Worm (Caenorhabditis elegans) whole organism, L2 larva: Measurements from ENCODE around the gene F32D8.8.

Source experiments
- C34F6.9 ChIP-seq: fragments of 150-350 bp; optimal IDR thresholded peaks from 2 replicates; lab custom pipeline; 2014; ENCODE audit warnings: missing biosample characterization, missing genetic modification characterization
- F13H6.1 ChIP-seq: sonication (generic microtip); optimal IDR thresholded peaks from 2 replicates; lab custom pipeline; 2016; ENCODE audit warnings: missing genetic modification characterization, missing compliant biosample characterization
- Y55F3AM.14 ChIP-seq: fragments of 200-800 bp; sonication (Bioruptor generic); optimal IDR thresholded peaks from 2 replicates; lab custom pipeline; 2018; ENCODE audit warnings: mild to moderate bottlenecking, missing genetic modification characterization, missing compliant biosample characterization
- ZK546.5 ChIP-seq: sonication (generic microtip); optimal IDR thresholded peaks from 2 replicates; lab custom pipeline; 2017; ENCODE audit warnings: missing biosample characterization, missing genetic modification characterization
- alr-1 ChIP-seq: fragments of 150-350 bp; optimal IDR thresholded peaks from 2 replicates; lab custom pipeline; 2014; ENCODE audit warnings: missing biosample characterization, missing genetic modification characterization
- aly-2 ChIP-seq: fragments of 150-350 bp; optimal IDR thresholded peaks from 2 replicates; lab custom pipeline; 2014; ENCODE audit warnings: missing biosample characterization, missing genetic modification characterization
- ama-1 ChIP-seq: fragments of 150-350 bp; optimal IDR thresholded peaks from 2 replicates; lab custom pipeline; 2018; ENCODE audit warnings: inconsistent platforms
- blmp-1 ChIP-seq: sonication (generic microtip); optimal IDR thresholded peaks from 2 replicates; lab custom pipeline; 2017; ENCODE audit warnings: missing genetic modification characterization, mild to moderate bottlenecking, missing compliant biosample characterization, antibody characterized with exemption, moderate library complexity; ENCODE audit not compliant: insufficient read depth
- ceh-16 ChIP-seq: fragments of 150-350 bp; optimal IDR thresholded peaks from 2 replicates; lab custom pipeline; 2014; ENCODE audit warnings: missing biosample characterization, missing genetic modification characterization
- ceh-82 ChIP-seq: fragments of 150-350 bp; optimal IDR thresholded peaks from 2 replicates; lab custom pipeline; 2014; ENCODE audit warnings: missing biosample characterization, missing genetic modification characterization
- crh-2 ChIP-seq: sonication (generic microtip); optimal IDR thresholded peaks from 2 replicates; lab custom pipeline; 2017; ENCODE audit warnings: missing biosample characterization, missing genetic modification characterization
- dmd-4 ChIP-seq: sonication (generic microtip); optimal IDR thresholded peaks from 2 replicates; lab custom pipeline; 2017; ENCODE audit warnings: missing biosample characterization, missing genetic modification characterization
- egl-27 ChIP-seq: sonication (generic microtip); optimal IDR thresholded peaks from 3 replicates; lab custom pipeline; 2017; ENCODE audit warnings: missing biosample characterization, missing genetic modification reagents, missing genetic modification characterization
- elt-1 ChIP-seq: fragments of 150-350 bp; optimal IDR thresholded peaks from 2 replicates; lab custom pipeline; 2014; ENCODE audit warnings: missing biosample characterization, missing genetic modification characterization
- elt-3 ChIP-seq: sonication (generic microtip); optimal IDR thresholded peaks from 2 replicates; lab custom pipeline; 2017; ENCODE audit warnings: missing biosample characterization, missing genetic modification characterization
- fos-1 ChIP-seq: fragments of 150-350 bp; optimal IDR thresholded peaks from 2 replicates; lab custom pipeline; 2014; ENCODE audit warnings: missing biosample characterization, missing genetic modification characterization
- gmeb-1 ChIP-seq: fragments of 150-350 bp; optimal IDR thresholded peaks from 2 replicates; lab custom pipeline; 2014; ENCODE audit warnings: missing biosample characterization, missing genetic modification characterization
- lin-13 ChIP-seq: fragments of 150-350 bp; optimal IDR thresholded peaks from 2 replicates; lab custom pipeline; 2014; ENCODE audit warnings: missing biosample characterization, missing genetic modification reagents, missing genetic modification characterization
- lin-39 ChIP-seq: fragments of 150-350 bp; optimal IDR thresholded peaks from 2 replicates; lab custom pipeline; 2014; ENCODE audit warnings: missing biosample characterization, missing genetic modification reagents, missing genetic modification characterization
- lsy-2 ChIP-seq, 2 experiments: fragments of 150-350 bp in 1 of 2; sonication (generic microtip) in 1 of 2; optimal IDR thresholded peaks; 2 replicates each; lab custom pipeline; 2014 to 2017; ENCODE audit warnings: missing biosample characterization in 2 of 2, missing genetic modification characterization in 2 of 2
- mab-5 ChIP-seq: fragments of 150-350 bp; optimal IDR thresholded peaks from 2 replicates; lab custom pipeline; 2014; ENCODE audit warnings: missing biosample characterization, missing genetic modification characterization
- mbf-1 ChIP-seq: sonication (generic microtip); optimal IDR thresholded peaks from 2 replicates; lab custom pipeline; 2017; ENCODE audit warnings: missing biosample characterization, missing genetic modification characterization
- mdl-1 ChIP-seq, 2 experiments: fragments of 150-350 bp in 1 of 2; sonication (generic microtip) in 1 of 2; optimal IDR thresholded peaks; 2 replicates each; lab custom pipeline; 2017; ENCODE audit warnings: missing biosample characterization in 2 of 2, missing genetic modification characterization in 2 of 2
- nhr-10 ChIP-seq: sonication (generic microtip); optimal IDR thresholded peaks from 2 replicates; lab custom pipeline; 2017; ENCODE audit warnings: missing biosample characterization, missing genetic modification characterization
- nhr-11 ChIP-seq: fragments of 150-350 bp; optimal IDR thresholded peaks from 2 replicates; lab custom pipeline; 2014; ENCODE audit warnings: missing biosample characterization, missing genetic modification characterization
- nhr-129 ChIP-seq: fragments of 150-350 bp; optimal IDR thresholded peaks from 2 replicates; lab custom pipeline; 2014; ENCODE audit warnings: missing biosample characterization, missing genetic modification characterization
- nhr-21 ChIP-seq: fragments of 150-350 bp; optimal IDR thresholded peaks from 2 replicates; lab custom pipeline; 2014; ENCODE audit warnings: missing biosample characterization, missing genetic modification characterization
- nhr-23 ChIP-seq: fragments of 150-350 bp; optimal IDR thresholded peaks from 2 replicates; lab custom pipeline; 2014; ENCODE audit warnings: missing biosample characterization, missing genetic modification reagents, missing genetic modification characterization
- nhr-237 ChIP-seq: fragments of 150-350 bp; optimal IDR thresholded peaks from 2 replicates; lab custom pipeline; 2014; ENCODE audit warnings: missing biosample characterization, missing genetic modification characterization
- nhr-25 ChIP-seq: fragments of 150-350 bp; sonication (generic microtip); optimal IDR thresholded peaks from 3 replicates; lab custom pipeline; 2014; ENCODE audit warnings: missing biosample characterization, missing genetic modification characterization
- nhr-6 ChIP-seq: fragments of 150-350 bp; optimal IDR thresholded peaks from 2 replicates; lab custom pipeline; 2014; ENCODE audit warnings: missing biosample characterization, missing genetic modification characterization
- nhr-77 ChIP-seq: fragments of 150-350 bp; optimal IDR thresholded peaks from 2 replicates; lab custom pipeline; 2014; ENCODE audit warnings: missing biosample characterization, missing genetic modification characterization
- skn-1 ChIP-seq: sonication (generic microtip); optimal IDR thresholded peaks from 2 replicates; lab custom pipeline; 2017; ENCODE audit warnings: missing biosample characterization, missing genetic modification characterization
- sma-3 ChIP-seq: sonication (generic microtip); optimal IDR thresholded peaks from 2 replicates; lab custom pipeline; 2016; ENCODE audit warnings: missing genetic modification reagents, missing genetic modification characterization, missing compliant biosample characterization
- sma-9 ChIP-seq, 2 experiments: fragments of 150-350 bp in 1 of 2; sonication (generic microtip) in 1 of 2; optimal IDR thresholded peaks; 2 replicates each; lab custom pipeline; 2014 to 2016; ENCODE audit warnings: missing genetic modification characterization in 2 of 2, mild to moderate bottlenecking in 1 of 2, missing biosample characterization in 1 of 2, missing compliant biosample characterization in 1 of 2, missing genetic modification reagents in 1 of 2, moderate library complexity in 1 of 2
- snpc-4 ChIP-seq: fragments of 150-350 bp; optimal IDR thresholded peaks from 2 replicates; lab custom pipeline; 2014; ENCODE audit warnings: missing biosample characterization, missing genetic modification characterization
- unc-39 ChIP-seq: fragments of 150-350 bp; optimal IDR thresholded peaks from 2 replicates; lab custom pipeline; 2014; ENCODE audit warnings: missing biosample characterization, missing genetic modification characterization
- unc-55 ChIP-seq: fragments of 150-350 bp; sonication (generic microtip); optimal IDR thresholded peaks from 3 replicates; lab custom pipeline; 2014; ENCODE audit warnings: missing biosample characterization, missing genetic modification reagents, missing genetic modification characterization
- unc-62 ChIP-seq: fragments of 150-350 bp; optimal IDR thresholded peaks from 2 replicates; lab custom pipeline; 2014; ENCODE audit warnings: missing biosample characterization, missing genetic modification reagents, missing genetic modification characterization
- zag-1 ChIP-seq: fragments of 150-350 bp; optimal IDR thresholded peaks from 2 replicates; lab custom pipeline; 2014; ENCODE audit warnings: missing biosample characterization, missing genetic modification characterization
- ztf-1 ChIP-seq: fragments of 200-800 bp; sonication (Bioruptor generic); conservative IDR thresholded peaks from 2 replicates; pipeline ENCODE4 v1.3.6; 2022; ENCODE audit warnings: missing genetic modification characterization, missing compliant biosample characterization
- ztf-4 ChIP-seq: fragments of 150-350 bp; optimal IDR thresholded peaks from 2 replicates; lab custom pipeline; 2014; ENCODE audit warnings: missing biosample characterization, missing genetic modification characterization

Gene F32D8.8

DNA sequence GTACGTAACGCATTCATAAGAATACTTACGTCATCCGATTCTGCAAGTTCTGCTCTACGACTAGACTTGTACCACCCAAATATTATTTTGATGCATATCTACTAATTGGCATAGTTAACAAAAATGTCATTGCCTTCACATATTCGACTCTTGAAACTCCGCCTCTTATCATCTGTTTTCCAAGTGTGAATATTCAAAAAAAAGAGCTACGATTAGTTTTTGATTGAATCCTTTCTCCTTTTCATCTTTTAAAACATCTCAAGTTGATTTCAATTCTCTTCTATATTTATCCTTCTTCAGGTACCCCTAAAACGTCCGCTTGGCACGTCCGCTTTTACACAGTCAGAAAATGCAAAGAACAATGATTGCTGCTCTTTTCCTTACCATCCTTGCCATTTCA lies 45.3 kb upstream of the F32D8.8 start, which contains the start of gene F17C11.2:
Gene F17C11.2, plus strand, starts transcription at position 301 of the 400 bp plus-strand sequence.
- no peak for TF ChIP-seq ztf-4
- TF ChIP-seq unc-39 (tag; lab: Kevin White, UChicago), result no peak
- no peak for TF ChIP-seq skn-1 (tag; lab: Kevin White, UChicago)
- TF ChIP-seq sma-3, result no peak
- no peak for TF ChIP-seq ama-1 (lab: Kevin White, UChicago)
- no peak for TF ChIP-seq ztf-1 (GFP tag; lab: Robert Waterston, UW)
- no peak for TF ChIP-seq nhr-77 (tag; lab: Kevin White, UChicago)

DNA sequence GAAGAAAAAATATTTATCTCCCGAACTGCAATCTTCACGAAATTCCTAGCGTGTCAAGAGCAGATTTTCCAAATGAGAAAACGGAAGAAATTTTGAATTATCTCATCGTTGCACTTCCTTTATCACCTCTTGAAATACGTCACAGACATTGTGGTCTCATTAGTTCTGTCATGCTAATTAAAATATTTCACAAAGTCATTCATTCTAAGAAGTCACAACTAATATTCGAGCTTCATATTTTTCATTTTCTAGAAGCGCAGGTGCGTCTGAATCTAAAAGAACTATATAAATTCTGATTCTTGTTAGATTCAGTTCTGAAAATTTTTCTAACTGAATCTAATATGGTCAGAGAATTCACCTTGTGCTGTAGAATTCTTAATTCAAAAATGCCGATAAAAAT lies 44.6 kb upstream of the F32D8.8 start:
- TF ChIP-seq mab-5 (tag; lab: Kevin White, UChicago) (no peak), nhr-6 (no peak)

DNA sequence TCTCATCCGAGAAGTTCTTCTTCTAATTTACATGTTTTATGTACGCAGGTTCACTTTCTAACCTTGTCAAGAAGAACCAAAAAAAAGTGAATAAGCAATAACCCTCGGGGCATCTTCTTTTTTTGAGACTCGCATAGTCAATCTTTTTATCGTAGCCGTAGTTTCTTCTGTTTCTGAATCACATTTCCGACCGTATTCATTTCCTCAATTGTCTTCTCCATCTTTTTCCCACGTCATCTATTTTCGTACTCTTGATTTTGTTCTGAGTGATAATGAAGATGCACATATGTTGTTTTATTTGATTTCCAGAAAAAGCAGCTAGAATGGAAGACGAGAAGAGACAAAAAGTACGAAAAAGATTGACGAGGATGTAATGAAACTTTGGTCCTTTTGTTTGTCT lies 42.3 kb upstream of the F32D8.8 start:
- TF ChIP-seq fos-1 (no peak), lsy-2 (tag; optimal IDR thresholded peaks at IDR 0.05; lab: Kevin White, UChicago) (peak in 1 of 2 experiments; percentile 15)

DNA sequence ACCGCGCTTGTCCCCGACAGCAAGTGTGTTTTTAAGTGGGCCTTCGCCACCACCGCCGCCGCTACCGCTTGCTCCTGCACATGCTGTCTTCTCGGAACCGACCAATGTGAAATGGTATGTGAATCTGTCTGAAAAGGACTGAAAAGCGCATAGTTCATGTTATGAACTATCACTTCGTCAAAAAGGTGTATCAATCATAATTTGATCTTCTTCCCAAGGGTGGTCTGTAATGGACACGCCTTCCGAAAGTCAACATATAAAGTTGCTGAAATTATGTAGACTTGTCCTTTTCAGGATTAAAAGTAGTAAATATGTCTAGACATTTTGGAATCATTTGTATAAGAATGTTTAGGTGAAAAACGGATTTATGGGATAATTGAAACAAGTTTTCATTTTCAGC lies 39.6 kb upstream of the F32D8.8 start, which contains the start of gene zip-9:
Gene zip-9, plus strand, starts transcription at position 301 of the 400 bp plus-strand sequence.
- no peak for TF ChIP-seq nhr-6
- TF ChIP-seq dmd-4 (tag; lab: Kevin White, UChicago), result no peak
- TF ChIP-seq lin-39 (tag; lab: Kevin White, UChicago), result no peak
- no peak for TF ChIP-seq lsy-2 (tag; optimal IDR thresholded peaks at IDR 0.05; lab: Kevin White, UChicago)
- no peak for TF ChIP-seq nhr-237 (tag; lab: Kevin White, UChicago)
- TF ChIP-seq ceh-16 (tag; lab: Kevin White, UChicago), result no peak
- TF ChIP-seq gmeb-1 (tag; lab: Kevin White, UChicago), result no peak
- no peak for TF ChIP-seq nhr-25 (tag; lab: Kevin White, UChicago)
- TF ChIP-seq F13H6.1, result no peak
- TF ChIP-seq, all 48 proteins: peak for 0

- TF ChIP-seq lin-39 (tag; lab: Kevin White, UChicago) (no peak), ztf-1 (GFP tag; lab: Robert Waterston, UW) (no peak), skn-1 (tag; lab: Kevin White, UChicago) (no peak), unc-62 (GFP tag; lab: Kevin White, UChicago) (no peak), fos-1 (no peak), nhr-77 (tag; lab: Kevin White, UChicago) (no peak), mbf-1 (tag; lab: Kevin White, UChicago) (no peak)
Measured at ce11 chrV:10941150-10941549, 38.6 kb upstream of the F32D8.8 start, which contains the start of gene F17C11.26. F17C11.26 (plus strand) TSS chrV:10941450.

- TF ChIP-seq blmp-1, result peak; percentile 71
- peak; percentile 77 for TF ChIP-seq F13H6.1
- TF ChIP-seq lsy-2 (tag; optimal IDR thresholded peaks at IDR 0.05; lab: Kevin White, UChicago), result peak in 1 of 2 experiments; percentile 65
- peak; percentile 67 for TF ChIP-seq sma-9 (GFP tag; optimal IDR thresholded peaks at IDR 0.05; lab: Kevin White, UChicago)
- TF ChIP-seq sma-9 (tag; optimal IDR thresholded peaks at IDR 0.05; lab: Kevin White, UChicago), result no peak
- no peak for TF ChIP-seq aly-2 (tag; lab: Kevin White, UChicago)
- TF ChIP-seq Y55F3AM.14 (GFP tag; lab: Kevin White, UChicago), result peak; percentile 77
- TF ChIP-seq skn-1 (tag; lab: Kevin White, UChicago), result peak; percentile 75
- no peak for TF ChIP-seq ceh-82
- peak; percentile 39 for TF ChIP-seq lin-13 (GFP tag; lab: Kevin White, UChicago)
- peak; percentile 74 for TF ChIP-seq fos-1
- TF ChIP-seq elt-1 (tag; lab: Kevin White, UChicago), result no peak
- peak; percentile 59 for TF ChIP-seq unc-55
- no peak for TF ChIP-seq snpc-4 (tag; lab: Kevin White, UChicago)
- TF ChIP-seq crh-2 (tag; lab: Kevin White, UChicago), result peak; percentile 81
- TF ChIP-seq ztf-4, result peak; percentile 48
- TF ChIP-seq nhr-129 (tag; lab: Kevin White, UChicago), result peak; percentile 100
- TF ChIP-seq zag-1 (tag; lab: Kevin White, UChicago), result peak; percentile 27
- peak; percentile 34 for TF ChIP-seq ama-1 (lab: Kevin White, UChicago)
- peak; percentile 75 for TF ChIP-seq egl-27 (tag; lab: Kevin White, UChicago)
- no peak for TF ChIP-seq nhr-23 (tag; lab: Kevin White, UChicago)
- TF ChIP-seq nhr-21 (tag; lab: Kevin White, UChicago), result peak; percentile 56
- TF ChIP-seq mdl-1 (tag; optimal IDR thresholded peaks at IDR 0.05; lab: Kevin White, UChicago), result peak in 1 of 2 experiments; percentile 24
- TF ChIP-seq nhr-10 (tag; lab: Kevin White, UChicago), result no peak
- TF ChIP-seq nhr-11, result no peak
- TF ChIP-seq alr-1 (tag; lab: Kevin White, UChicago), result no peak
- peak; percentile 75 for TF ChIP-seq C34F6.9 (tag; lab: Kevin White, UChicago)
- no peak for TF ChIP-seq elt-3 (tag; lab: Kevin White, UChicago)
- TF ChIP-seq sma-3, result peak; percentile 72
- TF ChIP-seq nhr-77 (tag; lab: Kevin White, UChicago), result no peak
- TF ChIP-seq mbf-1 (tag; lab: Kevin White, UChicago), result no peak
- no peak for TF ChIP-seq ZK546.5 (tag; lab: Kevin White, UChicago)
- no peak for TF ChIP-seq mab-5 (tag; lab: Kevin White, UChicago)
Measured at ce11 chrV:10940571-10940991, 38.0 kb upstream of the F32D8.8 start.
